Worm (Caenorhabditis elegans) whole organism, young adult: ENCODE data around the gene prde-1.

Experiments used
- B0019.2 ChIP-seq: fragments of 200-800 bp; sonication (Bioruptor generic); conservative IDR thresholded peaks from 2 replicates; pipeline ENCODE4 v1.3.6; 2022; ENCODE audit warnings: missing genetic modification reagents, missing genetic modification characterization, missing compliant biosample characterization
- B0261.1 ChIP-seq: sonication (generic microtip); optimal IDR thresholded peaks from 2 replicates; lab custom pipeline; 2016; ENCODE audit warnings: mild to moderate bottlenecking, missing genetic modification characterization, moderate library complexity, missing compliant biosample characterization
- B0336.3 ChIP-seq: fragments of 200-800 bp; sonication (Bioruptor generic); IDR thresholded peaks from 2 replicates; pipeline ENCODE4 v1.3.6; 2022; ENCODE audit warnings: missing genetic modification characterization, missing compliant biosample characterization
- C17E4.6 ChIP-seq: fragments of 200-800 bp; sonication (Bioruptor generic); IDR thresholded peaks from 2 replicates; pipeline ENCODE4 v1.3.6; 2022; ENCODE audit warnings: missing genetic modification reagents, missing genetic modification characterization, missing compliant biosample characterization
- Y56A3A.18 ChIP-seq: fragments of 200-800 bp; sonication (Bioruptor generic); IDR thresholded peaks from 2 replicates; pipeline ENCODE4 v1.3.6; 2022; ENCODE audit warnings: missing genetic modification reagents, missing genetic modification characterization, missing compliant biosample characterization
- Y95B8A.8 ChIP-seq: fragments of 200-800 bp; sonication (Bioruptor generic); IDR thresholded peaks from 2 replicates; pipeline ENCODE4 v1.3.6; 2022; ENCODE audit warnings: missing genetic modification reagents, missing genetic modification characterization, missing compliant biosample characterization
- ZK185.1 ChIP-seq: sonication (generic microtip); optimal IDR thresholded peaks from 2 replicates; lab custom pipeline; 2016; ENCODE audit warnings: mild to moderate bottlenecking, missing genetic modification characterization, missing compliant biosample characterization; ENCODE audit not compliant: poor library complexity, severe bottlenecking
- akir-1 ChIP-seq: fragments of 200-800 bp; sonication (Bioruptor generic); optimal IDR thresholded peaks from 2 replicates; lab custom pipeline; 2018; ENCODE audit warnings: mild to moderate bottlenecking, missing genetic modification characterization, moderate library complexity, missing compliant biosample characterization
- aptf-2 ChIP-seq: fragments of 200-800 bp; sonication (Bioruptor generic); conservative IDR thresholded peaks from 2 replicates; pipeline ENCODE4 v1.3.6; 2022; ENCODE audit warnings: missing genetic modification reagents, missing genetic modification characterization, missing compliant biosample characterization
- atf-7 ChIP-seq: sonication (generic microtip); optimal IDR thresholded peaks from 2 replicates; lab custom pipeline; 2017; ENCODE audit warnings: mild to moderate bottlenecking, missing genetic modification characterization, missing compliant biosample characterization
- athp-1 ChIP-seq: sonication (generic microtip); optimal IDR thresholded peaks from 2 replicates; lab custom pipeline; 2017; ENCODE audit warnings: mild to moderate bottlenecking, missing genetic modification characterization, missing compliant biosample characterization
- attf-3 ChIP-seq: fragments of 200-800 bp; sonication (Bioruptor generic); conservative IDR thresholded peaks from 2 replicates; pipeline ENCODE4 v1.3.6; 2022; ENCODE audit warnings: missing genetic modification reagents, missing genetic modification characterization, missing compliant biosample characterization
- bed-1 ChIP-seq: fragments of 200-800 bp; sonication (Bioruptor generic); IDR thresholded peaks from 2 replicates; pipeline ENCODE4 v1.3.6; 2022; ENCODE audit warnings: missing genetic modification reagents, missing genetic modification characterization, missing compliant biosample characterization
- cebp-1 ChIP-seq, 2 experiments: fragments of 200-800 bp in 1 of 2; sonication (Bioruptor generic) in 1 of 2; sonication (generic microtip) in 1 of 2; IDR thresholded peaks in 1 of 2; optimal IDR thresholded peaks in 1 of 2; 2 replicates each; pipeline versions ENCODE4 v1.3.6 to Lab custom; 2017 to 2022; ENCODE audit warnings: missing compliant biosample characterization in 2 of 2, missing genetic modification characterization in 2 of 2, mild to moderate bottlenecking in 1 of 2, missing genetic modification reagents in 1 of 2, moderate library complexity in 1 of 2
- ceh-79 ChIP-seq: sonication (generic microtip); optimal IDR thresholded peaks from 2 replicates; lab custom pipeline; 2017; ENCODE audit warnings: mild to moderate bottlenecking, missing genetic modification characterization, missing compliant biosample characterization
- dpff-1 ChIP-seq: sonication (generic microtip); optimal IDR thresholded peaks from 2 replicates; lab custom pipeline; 2017; ENCODE audit warnings: mild to moderate bottlenecking, missing genetic modification characterization, missing compliant biosample characterization
- gei-17 ChIP-seq: fragments of 200-800 bp; sonication (Bioruptor generic); optimal IDR thresholded peaks from 2 replicates; lab custom pipeline; 2018; ENCODE audit warnings: mild to moderate bottlenecking, missing genetic modification characterization, missing compliant biosample characterization
- hrde-1 ChIP-seq: sonication (generic microtip); optimal IDR thresholded peaks from 2 replicates; lab custom pipeline; 2016; ENCODE audit warnings: missing genetic modification characterization, mild to moderate bottlenecking, missing compliant biosample characterization, moderate library complexity, missing genotype, missing genetic modification reagents, borderline replicate concordance
- lag-1 ChIP-seq: fragments of 200-800 bp; sonication (Bioruptor generic); IDR thresholded peaks from 2 replicates; pipeline ENCODE4 v1.3.6; 2022; ENCODE audit warnings: missing genetic modification reagents, missing genetic modification characterization, missing compliant biosample characterization
- let-526 ChIP-seq: fragments of 200-800 bp; sonication (Bioruptor generic); IDR thresholded peaks from 2 replicates; pipeline ENCODE4 v1.3.6; 2022; ENCODE audit warnings: missing genetic modification reagents, missing genetic modification characterization, missing compliant biosample characterization
- lin-26 ChIP-seq: fragments of 200-800 bp; sonication (Bioruptor generic); IDR thresholded peaks from 2 replicates; pipeline ENCODE4 v1.3.6; 2022; ENCODE audit warnings: missing genetic modification reagents, missing genetic modification characterization, missing compliant biosample characterization
- lin-54 ChIP-seq: fragments of 200-800 bp; sonication (Bioruptor generic); optimal IDR thresholded peaks from 2 replicates; lab custom pipeline; 2018; ENCODE audit warnings: mild to moderate bottlenecking, missing genetic modification characterization, missing compliant biosample characterization
- lir-1 ChIP-seq: fragments of 200-800 bp; sonication (Bioruptor generic); conservative IDR thresholded peaks from 2 replicates; pipeline ENCODE4 v1.3.6; 2022; ENCODE audit warnings: missing genetic modification reagents, missing genetic modification characterization, missing compliant biosample characterization
- madf-10 ChIP-seq: sonication (generic microtip); optimal IDR thresholded peaks from 2 replicates; lab custom pipeline; 2016; ENCODE audit warnings: mild to moderate bottlenecking, missing genetic modification characterization, missing compliant biosample characterization
- madf-6 ChIP-seq: fragments of 200-800 bp; sonication (Bioruptor generic); IDR thresholded peaks from 2 replicates; pipeline ENCODE4 v1.3.6; 2022; ENCODE audit warnings: missing genetic modification reagents, missing genetic modification characterization, missing compliant biosample characterization
- madf-8 ChIP-seq: fragments of 200-800 bp; sonication (Bioruptor generic); conservative IDR thresholded peaks from 2 replicates; pipeline ENCODE4 v1.3.6; 2022; ENCODE audit warnings: missing genetic modification reagents, missing genetic modification characterization, missing compliant biosample characterization
- mcd-1 ChIP-seq: fragments of 200-800 bp; sonication (Bioruptor generic); IDR thresholded peaks from 2 replicates; pipeline ENCODE4 v1.3.6; 2022; ENCODE audit warnings: missing genetic modification reagents, missing genetic modification characterization, missing compliant biosample characterization
- mel-28 ChIP-seq: sonication (generic microtip); optimal IDR thresholded peaks from 2 replicates; lab custom pipeline; 2016; ENCODE audit warnings: borderline replicate concordance, mild to moderate bottlenecking, missing genetic modification characterization, missing compliant biosample characterization
- nfya-1 ChIP-seq: sonication (generic microtip); optimal IDR thresholded peaks from 2 replicates; lab custom pipeline; 2017; ENCODE audit warnings: antibody characterized with exemption, missing compliant biosample characterization, missing genetic modification characterization, borderline replicate concordance; ENCODE audit not compliant: insufficient read depth
- nfyb-1 ChIP-seq: fragments of 200-800 bp; sonication (Bioruptor generic); IDR thresholded peaks from 2 replicates; pipeline ENCODE4 v1.3.6; 2022; ENCODE audit warnings: missing genetic modification reagents, missing genetic modification characterization, missing compliant biosample characterization
- nhr-120 ChIP-seq: fragments of 200-800 bp; sonication (Bioruptor generic); IDR thresholded peaks from 2 replicates; pipeline ENCODE4 v1.3.6; 2022; ENCODE audit warnings: missing genetic modification characterization, missing compliant biosample characterization
- nhr-27 ChIP-seq: fragments of 200-800 bp; sonication (Bioruptor generic); optimal IDR thresholded peaks from 2 replicates; lab custom pipeline; 2018; ENCODE audit warnings: mild to moderate bottlenecking, missing genetic modification characterization, moderate library complexity, missing compliant biosample characterization
- nhr-80 ChIP-seq: sonication (generic microtip); optimal IDR thresholded peaks from 2 replicates; lab custom pipeline; 2016; ENCODE audit warnings: missing genetic modification characterization, missing compliant biosample characterization
- nhr-90 ChIP-seq: sonication (generic microtip); optimal IDR thresholded peaks from 2 replicates; lab custom pipeline; 2016; ENCODE audit warnings: missing genotype, mild to moderate bottlenecking, missing genetic modification characterization, missing compliant biosample characterization
- pha-4 ChIP-seq: fragments of 150-350 bp; sonication (generic microtip); optimal IDR thresholded peaks from 2 replicates; lab custom pipeline; 2014; ENCODE audit warnings: missing biosample characterization, missing genetic modification reagents, missing genetic modification characterization
- rcor-1 ChIP-seq: fragments of 200-800 bp; sonication (Bioruptor generic); IDR thresholded peaks from 2 replicates; pipeline ENCODE4 v1.3.6; 2022; ENCODE audit warnings: missing genetic modification reagents, missing genetic modification characterization, missing compliant biosample characterization
- repo-1 ChIP-seq: sonication (generic microtip); optimal IDR thresholded peaks from 2 replicates; lab custom pipeline; 2017; ENCODE audit warnings: mild to moderate bottlenecking, missing genetic modification characterization, missing compliant biosample characterization
- rpc-1 ChIP-seq, 2 experiments: fragments of 150-350 bp in 1 of 2; sonication (generic microtip) in 1 of 2; optimal IDR thresholded peaks; 2 replicates each; lab custom pipeline; 2014 to 2018; ENCODE audit warnings: missing biosample characterization in 1 of 2, missing genetic modification characterization in 1 of 2, missing genetic modification reagents in 1 of 2, missing genotype in 1 of 2
- sea-2 ChIP-seq: fragments of 200-800 bp; sonication (Bioruptor generic); IDR thresholded peaks from 2 replicates; pipeline ENCODE4 v1.3.6; 2022; ENCODE audit warnings: missing genetic modification characterization, missing compliant biosample characterization
- somi-1 ChIP-seq: fragments of 200-800 bp; sonication (Bioruptor generic); optimal IDR thresholded peaks from 2 replicates; lab custom pipeline; 2018; ENCODE audit warnings: mild to moderate bottlenecking, missing genetic modification characterization, missing compliant biosample characterization
- tbx-9 ChIP-seq: sonication (generic microtip); optimal IDR thresholded peaks from 2 replicates; lab custom pipeline; 2016; ENCODE audit warnings: borderline replicate concordance, missing genetic modification characterization, inconsistent platforms, missing compliant biosample characterization
- unc-130 ChIP-seq: sonication (generic microtip); optimal IDR thresholded peaks from 2 replicates; lab custom pipeline; 2016; ENCODE audit warnings: missing genetic modification reagents, missing genetic modification characterization, missing compliant biosample characterization
- ztf-26 ChIP-seq: sonication (generic microtip); optimal IDR thresholded peaks from 2 replicates; lab custom pipeline; 2017; ENCODE audit warnings: missing genetic modification characterization, missing compliant biosample characterization
- ztf-28 ChIP-seq: fragments of 200-800 bp; sonication (Bioruptor generic); IDR thresholded peaks from 2 replicates; pipeline ENCODE4 v1.3.6; 2022; ENCODE audit warnings: missing genetic modification reagents, missing genetic modification characterization, missing compliant biosample characterization
- ztf-3 ChIP-seq: fragments of 200-800 bp; sonication (Bioruptor generic); optimal IDR thresholded peaks from 2 replicates; lab custom pipeline; 2018; ENCODE audit warnings: mild to moderate bottlenecking, missing genetic modification characterization, missing compliant biosample characterization
- ztf-6 ChIP-seq: fragments of 200-800 bp; sonication (Bioruptor generic); IDR thresholded peaks from 2 replicates; pipeline ENCODE4 v1.3.6; 2022; ENCODE audit warnings: missing genetic modification reagents, missing genetic modification characterization, missing compliant biosample characterization

prde-1 gene

ce11 chrV:15512856-15513756 lies 24.9 kb upstream of the prde-1 start (continued):
- no peak for TF ChIP-seq dpff-1
- no peak for TF ChIP-seq madf-8 (GFP tag; lab: Robert Waterston, UW)
- TF ChIP-seq madf-10 (tag; lab: Kevin White, UChicago), result no peak
- peak; percentile 44 for TF ChIP-seq repo-1 (tag; lab: Kevin White, UChicago)
- peak; percentile 43 for TF ChIP-seq lin-54 (GFP tag; lab: Kevin White, UChicago)
- TF ChIP-seq B0019.2 (GFP tag; lab: Robert Waterston, UW), result no peak
- TF ChIP-seq mcd-1 (GFP tag; lab: Robert Waterston, UW), result peak; percentile 38; the same call in 1 of the 2 replicates
- no peak for TF ChIP-seq sea-2
- TF ChIP-seq ZK185.1 (tag; lab: Kevin White, UChicago), result no peak
- no peak for TF ChIP-seq nfya-1 (tag; lab: Kevin White, UChicago)
- no peak for TF ChIP-seq nhr-80 (tag; lab: Kevin White, UChicago)
- no peak for TF ChIP-seq aptf-2
- TF ChIP-seq Y56A3A.18, result peak; percentile 42; the same call in 1 of the 2 replicates
- TF ChIP-seq rcor-1 (GFP tag; lab: Robert Waterston, UW), result peak; percentile 17; the same call in 1 of the 2 replicates
- no peak for TF ChIP-seq pha-4 (tag; lab: Kevin White, UChicago)
- no peak for TF ChIP-seq atf-7 (tag; lab: Kevin White, UChicago)
- peak; percentile 79 for TF ChIP-seq madf-6 (GFP tag; lab: Robert Waterston, UW)
- TF ChIP-seq nhr-90 (tag; lab: Kevin White, UChicago), result no peak
- TF ChIP-seq let-526 (GFP tag; lab: Robert Waterston, UW), result no peak
- no peak for TF ChIP-seq somi-1 (GFP tag; lab: Kevin White, UChicago)
- TF ChIP-seq B0261.1 (tag; lab: Kevin White, UChicago), result peak; percentile 18
- no peak for TF ChIP-seq nfyb-1 (GFP tag; lab: Robert Waterston, UW)
- TF ChIP-seq ztf-3 (GFP tag; lab: Kevin White, UChicago), result no peak
- TF ChIP-seq bed-1 (GFP tag; lab: Robert Waterston, UW), result no peak
- TF ChIP-seq tbx-9 (tag; lab: Kevin White, UChicago), result no peak
- TF ChIP-seq B0336.3 (GFP tag; lab: Robert Waterston, UW), result peak; percentile 96
- TF ChIP-seq mel-28, result no peak
- TF ChIP-seq ztf-6, result no peak
- no peak for TF ChIP-seq lag-1 (GFP tag; lab: Robert Waterston, UW)
- no peak for TF ChIP-seq rpc-1 (optimal IDR thresholded peaks at IDR 0.05; lab: Kevin White, UChicago)
- TF ChIP-seq rpc-1 (tag; optimal IDR thresholded peaks at IDR 0.05; lab: Kevin White, UChicago), result no peak
- peak; percentile 70; the same call in 1 of the 2 replicates for TF ChIP-seq lin-26
- no peak for TF ChIP-seq nhr-27 (tag; lab: Kevin White, UChicago)
- TF ChIP-seq akir-1 (GFP tag; lab: Kevin White, UChicago), result no peak
- no peak for TF ChIP-seq ztf-28
- TF ChIP-seq gei-17 (GFP tag; lab: Kevin White, UChicago), result no peak
- TF ChIP-seq lir-1 (GFP tag; lab: Robert Waterston, UW), result no peak
- TF ChIP-seq ztf-26 (tag; lab: Kevin White, UChicago), result no peak
- no peak for TF ChIP-seq athp-1 (tag; lab: Kevin White, UChicago)
- no peak for TF ChIP-seq C17E4.6 (GFP tag; lab: Robert Waterston, UW)
- no peak for TF ChIP-seq nhr-120
- no peak for TF ChIP-seq Y95B8A.8 (GFP tag; lab: Robert Waterston, UW)
- no peak for TF ChIP-seq cebp-1 (GFP tag; IDR thresholded peaks at IDR 0.05; lab: Robert Waterston, UW)
- TF ChIP-seq cebp-1 (tag; optimal IDR thresholded peaks at IDR 0.05; lab: Kevin White, UChicago), result peak; percentile 2
- no peak for TF ChIP-seq unc-130 (GFP tag; lab: Kevin White, UChicago)
- TF ChIP-seq ceh-79 (tag; lab: Kevin White, UChicago), result no peak
- peak; percentile 52 for TF ChIP-seq hrde-1 (tag; lab: Kevin White, UChicago)
- no peak for TF ChIP-seq attf-3 (GFP tag; lab: Robert Waterston, UW)
